Fruit fly (Drosophila melanogaster): Measurements from ENCODE around the gene SA1.

Gene SA1

dm6 chr2L:6968013-6968517 is 17.8 kb downstream of the SA1 start (continued):
- TF ChIP-seq HLH4C (GFP tag; IDR thresholded peaks at IDR 0.05; ENCODE audit: partially characterized antibody) (peak; percentile 6), CG2712 (tag; optimal IDR thresholded peaks at IDR 0.05) (peak; percentile 40), CG1602 (GFP tag; optimal IDR thresholded peaks at IDR 0.05) (no peak), CG1233 (GFP tag; optimal IDR thresholded peaks at IDR 0.05) (peak; percentile 8), tx (GFP tag; optimal IDR thresholded peaks at IDR 0.05) (peak; percentile 32), nom (GFP tag; optimal IDR thresholded peaks at IDR 0.05) (no peak), CG12659 (GFP tag; optimal IDR thresholded peaks at IDR 0.05) (peak; percentile 24), GATAe (GFP tag; conservative IDR thresholded peaks at IDR 0.05) (no peak), Dip2 (GFP tag; IDR thresholded peaks at IDR 0.05) (no peak), zen2 (GFP tag; IDR thresholded peaks at IDR 0.05; ENCODE audit: partially characterized antibody) (peak; percentile 88), pho (GFP tag; optimal IDR thresholded peaks at IDR 0.05) (peak; percentile 29), CG2199 (GFP tag; IDR thresholded peaks at IDR 0.05) (peak; percentile 80; the same call in 2 of the 3 replicates), Fer3 (tag; optimal IDR thresholded peaks at IDR 0.05) (peak; percentile 29), CG1603 (tag; optimal IDR thresholded peaks at IDR 0.05) (peak; percentile 69), CG11456 (GFP tag; IDR thresholded peaks at IDR 0.05) (peak; percentile 16; the same call in 2 of the 3 replicates), CG1792 (GFP tag; optimal IDR thresholded peaks at IDR 0.05) (peak; percentile 35), CG10274 (GFP tag; optimal IDR thresholded peaks at IDR 0.05) (no peak), CG17361 (GFP tag; IDR thresholded peaks at IDR 0.05) (peak; percentile 74; the same call in 1 of the 3 replicates), al (GFP tag; IDR thresholded peaks at IDR 0.05) (0 out of 2 replicates have a peak, but pooled peaks have one; percentile 4), odd (GFP tag; optimal IDR thresholded peaks at IDR 0.05) (no peak), esg (GFP tag; conservative IDR thresholded peaks at IDR 0.05) (0 out of 2 replicates have a peak, but pooled peaks have one; percentile 15), MBD-R2 (GFP tag; IDR thresholded peaks at IDR 0.05) (peak; percentile 65; the same call in 1 of the 2 replicates), CHES-1-like (GFP tag; optimal IDR thresholded peaks at IDR 0.05) (peak; percentile 48), CG34376 (GFP tag; optimal IDR thresholded peaks at IDR 0.05) (peak; percentile 41), CG18619 (GFP tag; optimal IDR thresholded peaks at IDR 0.05) (peak; percentile 41), CG11093 (GFP tag; IDR thresholded peaks at IDR 0.05) (0 out of 3 replicates have a peak, but pooled peaks have one; percentile 14), kay (GFP tag; optimal IDR thresholded peaks at IDR 0.05) (peak; percentile 12), Nf-YB (GFP tag; optimal IDR thresholded peaks at IDR 0.05) (peak; percentile 6), CG10267 (tag; optimal IDR thresholded peaks at IDR 0.05) (peak; percentile 26), ash1 (GFP tag; optimal IDR thresholded peaks at IDR 0.05) (no peak), Atf-2 (GFP tag; optimal IDR thresholded peaks at IDR 0.05) (peak; percentile 38), tll (GFP tag; optimal IDR thresholded peaks at IDR 0.05) (peak in 1 of 2 experiments; percentile 60), zfh2 (GFP tag; optimal IDR thresholded peaks at IDR 0.05) (peak; percentile 45), CG1647 (GFP tag; optimal IDR thresholded peaks at IDR 0.05) (peak; percentile 69), CG18476 (GFP tag; optimal IDR thresholded peaks at IDR 0.05) (peak; percentile 12), CG11085 (GFP tag; IDR thresholded peaks at IDR 0.05) (peak; percentile 22; the same call in 1 of the 2 replicates), pum (GFP tag; optimal IDR thresholded peaks at IDR 0.05) (peak; percentile 1), CG12071 (GFP tag; optimal IDR thresholded peaks at IDR 0.05) (peak; percentile 44), CG16813 (GFP tag; IDR thresholded peaks at IDR 0.05; ENCODE audit: partially characterized antibody) (peak; percentile 5), Hmr (GFP tag; optimal IDR thresholded peaks at IDR 0.05) (peak; percentile 52), CG5245 (GFP tag; optimal IDR thresholded peaks at IDR 0.05) (peak; percentile 26), sqz (GFP tag; optimal IDR thresholded peaks at IDR 0.05) (no peak), ase (GFP tag; IDR thresholded peaks at IDR 0.05) (peak; percentile 4; the same call in 1 of the 3 replicates), CG17328 (GFP tag; IDR thresholded peaks at IDR 0.05) (peak; percentile 51), CG32532 (GFP tag; IDR thresholded peaks at IDR 0.05) (peak; percentile 20; the same call in 1 of the 2 replicates), tin (GFP tag; optimal IDR thresholded peaks at IDR 0.05) (peak; percentile 38), dmrt11E (tag; optimal IDR thresholded peaks at IDR 0.05) (peak; percentile 30), hb (GFP tag; IDR thresholded peaks at IDR 0.05; ENCODE audit: partially characterized antibody) (peak; percentile 25; the same call in 2 of the 3 replicates), vnd (GFP tag; IDR thresholded peaks at IDR 0.05; ENCODE audit: partially characterized antibody) (peak; percentile 57)

All from whole organism, embryonic.